Fruit fly (Drosophila melanogaster) whole organism, embryonic: ENCODE measurements around the gene CG31109.

ENCODE experiments used
- ATbp ChIP-seq: fragments of 200-800 bp; sonication (Bioruptor generic); optimal IDR thresholded peaks from 2 replicates; lab custom pipeline; 2017; ENCODE audit warnings: missing biosample characterization, mild to moderate bottlenecking, missing genetic modification characterization, missing genetic modification reagents
- B-H1 ChIP-seq: fragments of 200-800 bp; sonication (Bioruptor generic); IDR thresholded peaks from 3 replicates; pipeline ENCODE4 v1.3.6; 2022; ENCODE audit warnings: missing biosample characterization, missing genetic modification characterization
- CG10654 ChIP-seq: fragments of 200-800 bp; sonication (Bioruptor generic); optimal IDR thresholded peaks from 2 replicates; lab custom pipeline; 2016; ENCODE audit warnings: missing biosample characterization, missing genetic modification characterization
- CG11093 ChIP-seq: fragments of 200-800 bp; sonication (Bioruptor generic); IDR thresholded peaks from 3 replicates; pipeline ENCODE4 v1.3.6; 2022; ENCODE audit warnings: missing biosample characterization, missing genetic modification characterization
- CG12942 ChIP-seq: fragments of 200-800 bp; sonication (Bioruptor generic); optimal IDR thresholded peaks from 3 replicates; lab custom pipeline; 2016; ENCODE audit warnings: missing biosample characterization, missing genetic modification characterization
- CG13287 ChIP-seq: fragments of 200-800 bp; sonication (Bioruptor generic); IDR thresholded peaks from 2 replicates; pipeline ENCODE4 v1.3.6; 2022; ENCODE audit warnings: missing biosample characterization, missing genetic modification characterization; ENCODE audit not compliant: partially characterized antibody
- CG14667 ChIP-seq: fragments of 200-800 bp; sonication (Bioruptor generic); IDR thresholded peaks from 2 replicates; pipeline ENCODE4 v1.3.6; 2022; ENCODE audit warnings: missing biosample characterization, missing genetic modification characterization
- CG14860 ChIP-seq: fragments of 200-800 bp; sonication (Bioruptor generic); IDR thresholded peaks from 3 replicates; pipeline ENCODE4 v1.3.6; 2022; ENCODE audit warnings: missing biosample characterization, missing genetic modification characterization; ENCODE audit not compliant: partially characterized antibody
- CG18764 ChIP-seq: fragments of 200-800 bp; sonication (Bioruptor generic); optimal IDR thresholded peaks from 3 replicates; lab custom pipeline; 2016; ENCODE audit warnings: missing biosample characterization, missing genetic modification characterization
- CG6175 ChIP-seq: fragments of 200-800 bp; sonication (Bioruptor generic); IDR thresholded peaks from 3 replicates; pipeline ENCODE4 v1.3.6; 2022; ENCODE audit warnings: missing biosample characterization, missing genetic modification characterization
- CG6272 ChIP-seq: fragments of 200-800 bp; sonication (Bioruptor generic); IDR thresholded peaks from 2 replicates; pipeline ENCODE4 v1.3.6; 2022; ENCODE audit warnings: missing biosample characterization, missing genetic modification characterization
- CG6813 ChIP-seq: fragments of 200-800 bp; sonication (Bioruptor generic); optimal IDR thresholded peaks from 2 replicates; lab custom pipeline; 2017; ENCODE audit warnings: missing biosample characterization, missing genetic modification characterization, mild to moderate bottlenecking, moderate library complexity, missing genetic modification reagents
- CG7839 ChIP-seq: fragments of 200-800 bp; sonication (Bioruptor generic); optimal IDR thresholded peaks from 3 replicates; lab custom pipeline; 2018; ENCODE audit warnings: missing biosample characterization, mild to moderate bottlenecking, missing genetic modification characterization, moderate library complexity
- CG7987 ChIP-seq: fragments of 200-800 bp; sonication (Bioruptor generic); optimal IDR thresholded peaks from 2 replicates; lab custom pipeline; 2018; ENCODE audit warnings: missing biosample characterization, mild to moderate bottlenecking, missing genetic modification characterization, moderate library complexity
- CG8359 ChIP-seq: fragments of 200-800 bp; sonication (Bioruptor generic); optimal IDR thresholded peaks from 2 replicates; lab custom pipeline; 2017; ENCODE audit warnings: missing biosample characterization, mild to moderate bottlenecking, missing genetic modification characterization, borderline replicate concordance
- CG8944 ChIP-seq: fragments of 200-800 bp; sonication (Bioruptor generic); optimal IDR thresholded peaks from 3 replicates; lab custom pipeline; 2016; ENCODE audit warnings: missing biosample characterization, missing genetic modification characterization
- CG9932 ChIP-seq: fragments of 200-800 bp; sonication (Bioruptor generic); IDR thresholded peaks from 2 replicates; pipeline ENCODE4 v1.3.6; 2022; ENCODE audit warnings: missing biosample characterization, missing genetic modification characterization
- D19A ChIP-seq: fragments of 200-800 bp; optimal IDR thresholded peaks from 3 replicates; lab custom pipeline; 2019; ENCODE audit warnings: missing biosample characterization, mild to moderate bottlenecking, missing genetic modification characterization, moderate library complexity
- Doc2 ChIP-seq: fragments of 200-800 bp; sonication (Bioruptor generic); IDR thresholded peaks from 2 replicates; pipeline ENCODE4 v1.3.6; 2022; ENCODE audit warnings: missing biosample characterization, missing genetic modification characterization
- E2f2 ChIP-seq: fragments of 200-800 bp; sonication (Bioruptor generic); IDR thresholded peaks from 2 replicates; pipeline ENCODE4 v1.3.6; 2022; ENCODE audit warnings: missing biosample characterization, missing genetic modification characterization
- HLH4C ChIP-seq: fragments of 200-800 bp; sonication (Bioruptor generic); IDR thresholded peaks from 3 replicates; pipeline ENCODE4 v1.3.6; 2022; ENCODE audit warnings: missing biosample characterization, missing genetic modification characterization; ENCODE audit not compliant: partially characterized antibody
- Hr51 ChIP-seq, 2 experiments: fragments of 200-800 bp; sonication (Bioruptor generic); optimal IDR thresholded peaks; 2 replicates in 1 of 2; 3 replicates in 1 of 2; lab custom pipeline; 2016 to 2018; ENCODE audit warnings: missing biosample characterization in 2 of 2, missing genetic modification characterization in 2 of 2, mild to moderate bottlenecking in 1 of 2, moderate library complexity in 1 of 2
- Med ChIP-seq: fragments of 200-800 bp; sonication (Bioruptor generic); peaks from one replicate; lab custom pipeline; 2016; ENCODE audit warnings: missing biosample characterization, missing genetic modification characterization, mild to moderate bottlenecking, inconsistent platforms, moderate library complexity
- Myb ChIP-seq: fragments of 200-800 bp; sonication (Bioruptor generic); optimal IDR thresholded peaks from 2 replicates; lab custom pipeline; 2016; ENCODE audit warnings: missing biosample characterization, missing genetic modification characterization
- Nf-YB ChIP-seq: fragments of 200-800 bp; sonication (Bioruptor generic); optimal IDR thresholded peaks from 3 replicates; lab custom pipeline; 2019; ENCODE audit warnings: missing biosample characterization, mild to moderate bottlenecking, missing genetic modification characterization, moderate library complexity
- Opbp ChIP-seq: fragments of 200-800 bp; sonication (Bioruptor generic); IDR thresholded peaks from 3 replicates; pipeline ENCODE4 v1.3.6; 2022; ENCODE audit warnings: missing biosample characterization, missing genetic modification characterization; ENCODE audit not compliant: partially characterized antibody
- Side ChIP-seq: fragments of 200-800 bp; sonication (Bioruptor generic); optimal IDR thresholded peaks from 2 replicates; lab custom pipeline; 2016; ENCODE audit warnings: missing biosample characterization, missing genetic modification characterization
- Vsx1 ChIP-seq: fragments of 200-800 bp; sonication (Bioruptor generic); optimal IDR thresholded peaks from 2 replicates; lab custom pipeline; 2017; ENCODE audit warnings: missing biosample characterization, mild to moderate bottlenecking, missing genetic modification characterization, missing genetic modification reagents
- Xrp1 ChIP-seq: fragments of 200-800 bp; sonication (Bioruptor generic); IDR thresholded peaks from 2 replicates; pipeline ENCODE4 v1.3.6; 2022; ENCODE audit warnings: missing biosample characterization, missing genetic modification characterization
- az2 ChIP-seq: fragments of 200-800 bp; sonication (Bioruptor generic); optimal IDR thresholded peaks from 3 replicates; lab custom pipeline; 2016; ENCODE audit warnings: missing biosample characterization, missing genetic modification characterization
- bowl ChIP-seq: fragments of 200-800 bp; sonication (Bioruptor generic); IDR thresholded peaks from 2 replicates; pipeline ENCODE4 v1.3.6; 2022; ENCODE audit warnings: missing biosample characterization, missing genetic modification characterization
- chn ChIP-seq: fragments of 200-800 bp; sonication (Bioruptor generic); optimal IDR thresholded peaks from 2 replicates; lab custom pipeline; 2016; ENCODE audit warnings: missing biosample characterization, missing genetic modification characterization
- eyg ChIP-seq: fragments of 200-800 bp; sonication (Bioruptor generic); optimal IDR thresholded peaks from 3 replicates; lab custom pipeline; 2016; ENCODE audit warnings: missing biosample characterization, missing genetic modification characterization
- fd64A ChIP-seq: fragments of 200-800 bp; sonication (Bioruptor generic); optimal IDR thresholded peaks from 3 replicates; lab custom pipeline; 2018; ENCODE audit warnings: missing biosample characterization, mild to moderate bottlenecking, missing genetic modification characterization
- ftz-f1 ChIP-seq: fragments of 200-800 bp; sonication (Bioruptor generic); optimal IDR thresholded peaks from 2 replicates; lab custom pipeline; 2016; ENCODE audit warnings: missing biosample characterization, missing genetic modification characterization
- grau ChIP-seq: fragments of 200-800 bp; optimal IDR thresholded peaks from 3 replicates; lab custom pipeline; 2019; ENCODE audit warnings: missing biosample characterization, mild to moderate bottlenecking, missing genetic modification characterization, moderate library complexity
- gsb ChIP-seq: fragments of 200-800 bp; sonication (Bioruptor generic); IDR thresholded peaks from 2 replicates; pipeline ENCODE4 v1.3.6; 2022; ENCODE audit warnings: missing biosample characterization, missing genetic modification characterization
- jigr1 ChIP-seq: fragments of 200-800 bp; sonication (Bioruptor generic); IDR thresholded peaks from 3 replicates; pipeline ENCODE4 v1.3.6; 2022; ENCODE audit warnings: missing biosample characterization, missing genetic modification characterization
- klu ChIP-seq: fragments of 200-800 bp; sonication (Bioruptor generic); IDR thresholded peaks from 2 replicates; pipeline ENCODE4 v1.3.6; 2022; ENCODE audit warnings: missing biosample characterization, missing genetic modification characterization
- lab ChIP-seq: fragments of 200-800 bp; sonication (Bioruptor generic); optimal IDR thresholded peaks from 3 replicates; lab custom pipeline; 2017; ENCODE audit warnings: missing biosample characterization, missing genetic modification characterization, mild to moderate bottlenecking, moderate library complexity, missing genetic modification reagents
- lov ChIP-seq, 2 experiments: fragments of 200-800 bp in 1 of 2; fragments of >200 bp in 1 of 2; sonication (Bioruptor generic) in 1 of 2; IDR thresholded peaks in 1 of 2; optimal IDR thresholded peaks in 1 of 2; 2 replicates in 1 of 2; 3 replicates in 1 of 2; pipeline versions ENCODE4 v1.3.6 to Lab custom; 2017 to 2022; ENCODE audit warnings: missing biosample characterization in 1 of 2, missing genetic modification characterization in 1 of 2
- mam ChIP-seq: fragments of 200-800 bp; sonication (Bioruptor generic); optimal IDR thresholded peaks from 3 replicates; lab custom pipeline; 2016; ENCODE audit warnings: missing biosample characterization, missing genetic modification characterization
- nau ChIP-seq: fragments of 200-800 bp; sonication (Bioruptor generic); optimal IDR thresholded peaks from 3 replicates; lab custom pipeline; 2017; ENCODE audit warnings: missing biosample characterization, mild to moderate bottlenecking, missing genetic modification characterization, missing genetic modification reagents
- nerfin-1 ChIP-seq: fragments of 200-800 bp; sonication (Bioruptor generic); optimal IDR thresholded peaks from 3 replicates; lab custom pipeline; 2019; ENCODE audit warnings: missing biosample characterization, mild to moderate bottlenecking, missing genetic modification characterization, moderate library complexity
- phol ChIP-seq: fragments of 200-800 bp; sonication (Bioruptor generic); optimal IDR thresholded peaks from 3 replicates; lab custom pipeline; 2018; ENCODE audit warnings: missing biosample characterization, mild to moderate bottlenecking, missing genetic modification characterization, moderate library complexity
- pum ChIP-seq: fragments of 200-800 bp; sonication (Bioruptor generic); optimal IDR thresholded peaks from 2 replicates; lab custom pipeline; 2016; ENCODE audit warnings: missing biosample characterization, missing genetic modification characterization
- schlank ChIP-seq: fragments of 200-800 bp; sonication (Bioruptor generic); optimal IDR thresholded peaks from 2 replicates; lab custom pipeline; 2018; ENCODE audit warnings: missing biosample characterization, mild to moderate bottlenecking, missing genetic modification characterization
- sens ChIP-seq: fragments of 200-800 bp; sonication (Bioruptor generic); peaks from one replicate; lab custom pipeline; 2016; ENCODE audit warnings: missing biosample characterization, missing genetic modification characterization
- sug ChIP-seq: fragments of 200-800 bp; optimal IDR thresholded peaks from 2 replicates; lab custom pipeline; 2019; ENCODE audit warnings: missing biosample characterization, mild to moderate bottlenecking, missing genetic modification characterization, moderate library complexity

CG31109 gene

DNA sequence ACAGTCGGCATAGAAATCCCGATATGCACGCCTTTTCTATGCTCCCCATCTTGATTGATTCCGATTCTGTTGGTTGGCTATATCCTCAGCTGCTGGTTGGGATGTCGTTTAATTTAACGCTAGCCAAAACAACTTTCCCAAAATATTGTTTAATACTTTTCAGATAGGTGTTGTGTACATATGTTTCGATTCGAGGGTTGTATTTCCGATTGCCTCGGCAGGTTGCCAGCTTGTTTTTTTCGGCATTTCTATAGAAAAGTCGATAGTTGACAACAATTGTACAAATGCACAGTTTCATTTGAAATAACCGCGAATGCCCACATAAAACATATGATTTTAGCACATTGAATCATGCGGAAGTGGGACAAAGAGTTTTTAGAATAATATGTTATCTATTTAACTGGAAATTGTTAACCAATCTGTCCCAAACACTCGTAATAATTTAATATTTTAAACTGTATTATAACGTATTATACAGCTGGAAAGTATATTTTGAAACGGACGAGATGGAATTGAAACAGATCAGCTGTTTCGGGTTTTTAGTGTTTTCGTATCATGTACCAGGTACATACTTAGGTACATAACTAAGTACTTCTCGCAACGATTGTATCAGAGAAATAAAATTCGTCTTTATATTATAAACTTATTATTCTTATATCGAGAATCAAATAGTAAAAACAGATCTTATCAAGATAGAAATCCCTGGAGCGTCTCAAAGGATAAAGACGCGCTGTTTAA lies at the start of gene CG31109 (continued):
- TF ChIP-seq CG11093 (GFP tag; lab: Robert Waterston, UW) (no peak), CG12942 (no peak), Side (GFP tag; lab: Kevin White, UChicago) (no peak), Myb (GFP tag; lab: Kevin White, UChicago) (peak; percentile 86), CG10654 (GFP tag; lab: Kevin White, UChicago) (no peak), phol (tag; lab: Kevin White, UChicago) (peak; percentile 40), Opbp (GFP tag; lab: Robert Waterston, UW) (peak; percentile 46; the same call in 1 of the 3 replicates), CG8359 (no peak), pum (peak; percentile 26), Doc2 (GFP tag; lab: Robert Waterston, UW) (no peak), jigr1 (GFP tag; lab: Robert Waterston, UW) (no peak), nerfin-1 (tag; lab: Kevin White, UChicago) (peak; percentile 2), lov (optimal IDR thresholded peaks at IDR 0.05; lab: Kevin White, UChicago) (no peak), lov (GFP tag; IDR thresholded peaks at IDR 0.05; lab: Robert Waterston, UW) (no peak), B-H1 (GFP tag; lab: Robert Waterston, UW) (no peak), CG13287 (GFP tag; lab: Robert Waterston, UW) (peak; percentile 61), gsb (GFP tag; lab: Robert Waterston, UW) (no peak), CG6813 (GFP tag; lab: Kevin White, UChicago) (no peak), D19A (tag; lab: Kevin White, UChicago) (peak; percentile 1), ftz-f1 (no peak), CG14667 (GFP tag; lab: Robert Waterston, UW) (no peak), CG18764 (GFP tag; lab: Kevin White, UChicago) (no peak), bowl (GFP tag; lab: Robert Waterston, UW) (no peak), CG6272 (no peak), klu (GFP tag; lab: Robert Waterston, UW) (no peak), grau (tag; lab: Kevin White, UChicago) (peak; percentile 39), mam (GFP tag; lab: Kevin White, UChicago) (peak; percentile 43), nau (GFP tag; lab: Kevin White, UChicago) (no peak), az2 (GFP tag; lab: Kevin White, UChicago) (no peak), chn (GFP tag; lab: Kevin White, UChicago) (no peak), schlank (tag; lab: Kevin White, UChicago) (no peak), ATbp (GFP tag; lab: Kevin White, UChicago) (no peak), CG7839 (tag; lab: Kevin White, UChicago) (no peak), Hr51 (GFP tag; optimal IDR thresholded peaks at IDR 0.05; lab: Kevin White, UChicago) (no peak), lab (GFP tag; lab: Kevin White, UChicago) (no peak), Med (GFP tag; lab: Kevin White, UChicago) (peak; percentile 74), Nf-YB (no peak), CG14860 (no peak), CG9932 (no peak), CG8944 (peak; percentile 22), sens (GFP tag; lab: Kevin White, UChicago) (peak; percentile 86), CG7987 (GFP tag; lab: Kevin White, UChicago) (peak; percentile 30), Vsx1 (no peak), sug (peak; percentile 55), E2f2 (peak; percentile 82), CG6175 (GFP tag; lab: Robert Waterston, UW) (no peak), fd64A (GFP tag; lab: Kevin White, UChicago) (no peak), HLH4C (GFP tag; lab: Robert Waterston, UW) (peak; percentile 40; the same call in 1 of the 3 replicates), eyg (GFP tag; lab: Kevin White, UChicago) (no peak), Xrp1 (GFP tag; lab: Robert Waterston, UW) (0 out of 2 replicates have a peak, but pooled peaks have one; percentile 8)
